Fruit fly (Drosophila melanogaster) whole organism, adult: ENCODE data around the gene Nup58.

Experiments used
- CG14711 ChIP-seq: fragments of 200-800 bp; sonication (Bioruptor generic); optimal IDR thresholded peaks from 2 replicates; lab custom pipeline; 2018; ENCODE audit warnings: missing biosample characterization, mild to moderate bottlenecking, missing genetic modification characterization, moderate library complexity
- CG1620 ChIP-seq: fragments of 200-800 bp; sonication (Bioruptor generic); optimal IDR thresholded peaks from 2 replicates; lab custom pipeline; 2016; ENCODE audit warnings: missing biosample characterization, missing genetic modification characterization
- CG33017 ChIP-seq: fragments of 200-800 bp; sonication (Bioruptor generic); optimal IDR thresholded peaks from 2 replicates; lab custom pipeline; 2018; ENCODE audit warnings: missing biosample characterization, mild to moderate bottlenecking, missing genetic modification characterization, moderate library complexity
- CG5204 ChIP-seq: fragments of 200-800 bp; sonication (Bioruptor generic); optimal IDR thresholded peaks from 2 replicates; lab custom pipeline; 2016; ENCODE audit warnings: missing biosample characterization, missing genetic modification characterization
- CG7045 ChIP-seq: fragments of 200-800 bp; sonication (Bioruptor generic); optimal IDR thresholded peaks from 2 replicates; lab custom pipeline; 2017; ENCODE audit warnings: missing biosample characterization, mild to moderate bottlenecking, missing genetic modification characterization
- CG7101 ChIP-seq: fragments of 200-800 bp; sonication (Bioruptor generic); optimal IDR thresholded peaks from 2 replicates; lab custom pipeline; 2018; ENCODE audit warnings: missing biosample characterization, mild to moderate bottlenecking, missing genetic modification characterization, moderate library complexity
- Clk ChIP-seq: fragments of 200-800 bp; sonication (Bioruptor generic); optimal IDR thresholded peaks from 2 replicates; lab custom pipeline; 2017; ENCODE audit warnings: missing biosample characterization, missing genetic modification characterization
- Crg-1 ChIP-seq: fragments of 200-800 bp; sonication (Bioruptor generic); optimal IDR thresholded peaks from 2 replicates; lab custom pipeline; 2016; ENCODE audit warnings: missing biosample characterization, missing genetic modification characterization
- Mnt ChIP-seq: fragments of 200-800 bp; sonication (Bioruptor generic); optimal IDR thresholded peaks from 2 replicates; lab custom pipeline; 2016; ENCODE audit warnings: missing biosample characterization, mild to moderate bottlenecking, missing genetic modification characterization
- bab1 ChIP-seq: fragments of 200-800 bp; sonication (Bioruptor generic); optimal IDR thresholded peaks from 3 replicates; lab custom pipeline; 2019; ENCODE audit warnings: missing biosample characterization, mild to moderate bottlenecking, missing genetic modification characterization, moderate library complexity
- cic ChIP-seq: fragments of 200-800 bp; sonication (Bioruptor generic); optimal IDR thresholded peaks from 2 replicates; lab custom pipeline; 2017; ENCODE audit warnings: missing biosample characterization, mild to moderate bottlenecking, missing genetic modification characterization, moderate library complexity
- kay ChIP-seq: fragments of 200-800 bp; sonication (Bioruptor generic); peaks from one replicate; lab custom pipeline; 2016; ENCODE audit warnings: missing biosample characterization, missing genetic modification characterization, borderline replicate concordance
- toe ChIP-seq: fragments of 200-800 bp; sonication (Bioruptor generic); optimal IDR thresholded peaks from 2 replicates; lab custom pipeline; 2016; ENCODE audit warnings: missing biosample characterization, missing genetic modification characterization

dm6 chr3R:19664713-19665112, 19.9 kb downstream of the Nup58 start, which contains the start of gene CG7432:
- TF ChIP-seq CG33017 (tag; lab: Kevin White, UChicago) (no peak), CG5204 (GFP tag; lab: Kevin White, UChicago) (no peak), CG1620 (GFP tag; lab: Kevin White, UChicago) (no peak), kay (GFP tag; lab: Kevin White, UChicago) (no peak), Crg-1 (no peak), Mnt (GFP tag; lab: Kevin White, UChicago) (no peak), CG7045 (no peak), toe (GFP tag; lab: Kevin White, UChicago) (no peak), CG7101 (tag; lab: Kevin White, UChicago) (no peak), CG14711 (no peak), cic (no peak), bab1 (GFP tag; lab: Kevin White, UChicago) (no peak), Clk (GFP tag; lab: Kevin White, UChicago) (no peak)
